Worm (Caenorhabditis elegans) whole organism, L4 larva: Measurements from ENCODE around the gene C01G12.5.

Source experiments
- F49E8.2 ChIP-seq: sonication (generic microtip); optimal IDR thresholded peaks from 2 replicates; lab custom pipeline; 2016; ENCODE audit warnings: missing compliant biosample characterization, mild to moderate bottlenecking, missing genetic modification characterization, borderline replicate concordance
- R02D3.7 ChIP-seq: fragments of 150-350 bp; sonication (generic microtip); optimal IDR thresholded peaks from 3 replicates; lab custom pipeline; 2014; ENCODE audit warnings: missing biosample characterization, missing genetic modification characterization
- Y5F2A.4 ChIP-seq: fragments of 200-800 bp; sonication (Bioruptor generic); optimal IDR thresholded peaks from 2 replicates; lab custom pipeline; 2018; ENCODE audit warnings: mild to moderate bottlenecking, missing genetic modification characterization, missing compliant biosample characterization
- Y75B8A.6 ChIP-seq: fragments of 200-800 bp; sonication (Bioruptor generic); IDR thresholded peaks from 2 replicates; pipeline ENCODE4 v1.3.6; 2022; ENCODE audit warnings: missing genetic modification reagents, missing genetic modification characterization, missing compliant biosample characterization
- ZK337.2 ChIP-seq: fragments of 200-800 bp; sonication (Bioruptor generic); IDR thresholded peaks from 2 replicates; pipeline ENCODE4 v1.3.6; 2022; ENCODE audit warnings: missing genetic modification reagents, missing genetic modification characterization, missing compliant biosample characterization
- ZK546.5 ChIP-seq, 2 experiments: sonication (generic microtip); optimal IDR thresholded peaks; 2 replicates each; lab custom pipeline; 2017; ENCODE audit warnings: missing biosample characterization in 2 of 2, missing genetic modification characterization in 2 of 2
- aha-1 ChIP-seq: fragments of 150-350 bp; peaks from one replicate; lab custom pipeline; 2014; ENCODE audit warnings: missing biosample characterization, missing genetic modification characterization
- ama-1 ChIP-seq: fragments of 150-350 bp; optimal IDR thresholded peaks from 2 replicates; lab custom pipeline; 2014; ENCODE audit warnings: inconsistent platforms, mixed read lengths
- attf-4 ChIP-seq: sonication (generic microtip); optimal IDR thresholded peaks from 3 replicates; lab custom pipeline; 2017; ENCODE audit warnings: missing biosample characterization, missing genetic modification characterization
- ceh-44 ChIP-seq: fragments of 200-800 bp; sonication (Bioruptor generic); IDR thresholded peaks from 2 replicates; pipeline ENCODE4 v1.3.6; 2022; ENCODE audit warnings: missing genetic modification reagents, missing genetic modification characterization, missing compliant biosample characterization
- ceh-82 ChIP-seq: sonication (generic microtip); optimal IDR thresholded peaks from 2 replicates; lab custom pipeline; 2017; ENCODE audit warnings: missing biosample characterization, missing genetic modification characterization
- ces-1 ChIP-seq: fragments of 150-350 bp; sonication (generic microtip); optimal IDR thresholded peaks from 4 replicates; lab custom pipeline; 2014; ENCODE audit warnings: missing biosample characterization, missing genetic modification reagents, missing genetic modification characterization
- cey-2 ChIP-seq: sonication (generic microtip); optimal IDR thresholded peaks from 3 replicates; lab custom pipeline; 2017; ENCODE audit warnings: missing genetic modification characterization, mild to moderate bottlenecking, missing compliant biosample characterization, antibody characterized with exemption, borderline replicate concordance; ENCODE audit not compliant: insufficient read depth
- ctbp-1 ChIP-seq: fragments of 200-800 bp; sonication (Bioruptor generic); IDR thresholded peaks from 2 replicates; pipeline ENCODE4 v1.3.6; 2022; ENCODE audit warnings: missing genetic modification reagents, missing genetic modification characterization, missing compliant biosample characterization
- daf-16 ChIP-seq, 3 experiments: sonication (generic microtip); optimal IDR thresholded peaks; 2 replicates each; lab custom pipeline; 2016 to 2017; ENCODE audit warnings: missing genetic modification characterization in 3 of 3, missing genetic modification reagents in 3 of 3, mild to moderate bottlenecking in 2 of 3, missing compliant biosample characterization in 2 of 3, missing biosample characterization in 1 of 3, moderate library complexity in 1 of 3
- dmd-6 ChIP-seq: fragments of 200-800 bp; sonication (Bioruptor generic); IDR thresholded peaks from 2 replicates; pipeline ENCODE4 v1.3.6; 2022; ENCODE audit warnings: missing genetic modification reagents, missing genetic modification characterization, missing compliant biosample characterization
- dmd-9 ChIP-seq: fragments of 200-800 bp; sonication (Bioruptor generic); IDR thresholded peaks from 2 replicates; pipeline ENCODE4 v1.3.6; 2022; ENCODE audit warnings: missing genetic modification reagents, missing genetic modification characterization, missing compliant biosample characterization
- dpl-1 ChIP-seq: fragments of 150-350 bp; optimal IDR thresholded peaks from 2 replicates; lab custom pipeline; 2014; ENCODE audit warnings: missing biosample characterization, missing genetic modification reagents, missing genetic modification characterization
- duxl-1 ChIP-seq: sonication (generic microtip); optimal IDR thresholded peaks from 2 replicates; lab custom pipeline; 2016; ENCODE audit warnings: mild to moderate bottlenecking, missing genetic modification characterization, moderate library complexity, missing compliant biosample characterization; ENCODE audit not compliant: poor library complexity
- egl-43 ChIP-seq: fragments of 200-800 bp; sonication (Bioruptor generic); IDR thresholded peaks from 2 replicates; pipeline ENCODE4 v1.3.6; 2022; ENCODE audit warnings: missing genetic modification reagents, missing genetic modification characterization, missing compliant biosample characterization
- lin-39 ChIP-seq: fragments of 150-350 bp; optimal IDR thresholded peaks from 2 replicates; lab custom pipeline; 2014; ENCODE audit warnings: missing biosample characterization, missing genetic modification reagents, missing genetic modification characterization
- lir-3 ChIP-seq: sonication (generic microtip); optimal IDR thresholded peaks from 2 replicates; lab custom pipeline; 2016; ENCODE audit warnings: mild to moderate bottlenecking, missing genetic modification characterization, missing compliant biosample characterization
- madf-9 ChIP-seq: fragments of 200-800 bp; sonication (Bioruptor generic); conservative IDR thresholded peaks from 2 replicates; pipeline ENCODE4 v1.3.6; 2022; ENCODE audit warnings: missing genetic modification reagents, missing genetic modification characterization, missing compliant biosample characterization
- mdt-29 ChIP-seq: fragments of 200-800 bp; sonication (Bioruptor generic); IDR thresholded peaks from 2 replicates; pipeline ENCODE4 v1.3.6; 2022; ENCODE audit warnings: missing genetic modification reagents, missing genetic modification characterization, missing compliant biosample characterization
- mes-2 ChIP-seq: sonication (generic microtip); optimal IDR thresholded peaks from 2 replicates; lab custom pipeline; 2016; ENCODE audit warnings: missing genotype, mild to moderate bottlenecking, missing genetic modification characterization, missing compliant biosample characterization; ENCODE audit not compliant: poor library complexity, severe bottlenecking
- mxl-2 ChIP-seq: fragments of 200-800 bp; sonication (Bioruptor generic); conservative IDR thresholded peaks from 2 replicates; pipeline ENCODE4 v1.3.6; 2022; ENCODE audit warnings: missing genetic modification reagents, missing genetic modification characterization, missing compliant biosample characterization
- nhr-111 ChIP-seq: fragments of 200-800 bp; sonication (Bioruptor generic); optimal IDR thresholded peaks from 2 replicates; lab custom pipeline; 2018; ENCODE audit warnings: mild to moderate bottlenecking, missing genetic modification characterization, missing compliant biosample characterization
- nhr-237 ChIP-seq: sonication (generic microtip); optimal IDR thresholded peaks from 2 replicates; lab custom pipeline; 2017; ENCODE audit warnings: missing biosample characterization, missing genetic modification characterization
- nhr-28 ChIP-seq: fragments of 150-350 bp; optimal IDR thresholded peaks from 2 replicates; lab custom pipeline; 2014; ENCODE audit warnings: missing biosample characterization, missing genetic modification characterization
- nhr-42 ChIP-seq: fragments of 200-800 bp; sonication (Bioruptor generic); IDR thresholded peaks from 2 replicates; pipeline ENCODE4 v1.3.6; 2022; ENCODE audit warnings: missing genetic modification characterization, missing compliant biosample characterization
- nhr-48 ChIP-seq: sonication (generic microtip); optimal IDR thresholded peaks from 2 replicates; lab custom pipeline; 2016; ENCODE audit warnings: mild to moderate bottlenecking, missing genetic modification characterization, missing compliant biosample characterization
- nhr-77 ChIP-seq: fragments of 150-350 bp; optimal IDR thresholded peaks from 2 replicates; lab custom pipeline; 2014; ENCODE audit warnings: missing biosample characterization, missing genetic modification characterization
- php-3 ChIP-seq: fragments of 200-800 bp; sonication (Bioruptor generic); IDR thresholded peaks from 2 replicates; pipeline ENCODE4 v1.3.6; 2022; ENCODE audit warnings: missing genetic modification reagents, missing genetic modification characterization, missing compliant biosample characterization
- pqm-1 ChIP-seq: sonication (generic microtip); optimal IDR thresholded peaks from 2 replicates; lab custom pipeline; 2017; ENCODE audit warnings: missing biosample characterization, missing genetic modification characterization
- rbr-2 ChIP-seq: sonication (generic microtip); optimal IDR thresholded peaks from 2 replicates; lab custom pipeline; 2016; ENCODE audit warnings: missing genotype, missing genetic modification characterization, missing compliant biosample characterization
- sdz-12 ChIP-seq: fragments of 200-800 bp; sonication (Bioruptor generic); optimal IDR thresholded peaks from 2 replicates; lab custom pipeline; 2018; ENCODE audit warnings: mild to moderate bottlenecking, missing genetic modification characterization, missing compliant biosample characterization
- skn-1 ChIP-seq: fragments of 150-350 bp; optimal IDR thresholded peaks from 2 replicates; lab custom pipeline; 2014; ENCODE audit warnings: missing biosample characterization, missing genetic modification characterization
- snpc-1.2 ChIP-seq: fragments of 200-800 bp; sonication (Bioruptor generic); IDR thresholded peaks from 2 replicates; pipeline ENCODE4 v1.3.6; 2022; ENCODE audit warnings: missing genetic modification reagents, missing genetic modification characterization, missing compliant biosample characterization
- spr-1 ChIP-seq: sonication (generic microtip); optimal IDR thresholded peaks from 2 replicates; lab custom pipeline; 2016; ENCODE audit warnings: mild to moderate bottlenecking, missing genetic modification characterization, missing compliant biosample characterization
- spr-3 ChIP-seq: fragments of 200-800 bp; sonication (Bioruptor generic); optimal IDR thresholded peaks from 2 replicates; lab custom pipeline; 2018; ENCODE audit warnings: mild to moderate bottlenecking, missing genetic modification characterization, missing compliant biosample characterization
- tag-97 ChIP-seq: fragments of 200-800 bp; sonication (Bioruptor generic); IDR thresholded peaks from 2 replicates; pipeline ENCODE4 v1.3.6; 2022; ENCODE audit warnings: missing genetic modification characterization, missing compliant biosample characterization
- unc-62 ChIP-seq, 3 experiments: fragments of 150-350 bp in 1 of 3; sonication (generic microtip); optimal IDR thresholded peaks in 2 of 3; peaks in 1 of 3; 1 replicate in 1 of 3; 2 replicates in 2 of 3; lab custom pipeline; 2014 to 2017; ENCODE audit warnings: missing biosample characterization in 3 of 3, missing genetic modification characterization in 3 of 3, missing genetic modification reagents in 3 of 3, missing genotype in 1 of 3
- zip-11 ChIP-seq: fragments of 200-800 bp; sonication (Bioruptor generic); IDR thresholded peaks from 2 replicates; pipeline ENCODE4 v1.3.6; 2022; ENCODE audit warnings: missing genetic modification characterization, missing compliant biosample characterization
- zip-2 ChIP-seq: fragments of 150-350 bp; optimal IDR thresholded peaks from 2 replicates; lab custom pipeline; 2014; ENCODE audit warnings: missing biosample characterization, missing genetic modification characterization

C01G12.5 gene

DNA sequence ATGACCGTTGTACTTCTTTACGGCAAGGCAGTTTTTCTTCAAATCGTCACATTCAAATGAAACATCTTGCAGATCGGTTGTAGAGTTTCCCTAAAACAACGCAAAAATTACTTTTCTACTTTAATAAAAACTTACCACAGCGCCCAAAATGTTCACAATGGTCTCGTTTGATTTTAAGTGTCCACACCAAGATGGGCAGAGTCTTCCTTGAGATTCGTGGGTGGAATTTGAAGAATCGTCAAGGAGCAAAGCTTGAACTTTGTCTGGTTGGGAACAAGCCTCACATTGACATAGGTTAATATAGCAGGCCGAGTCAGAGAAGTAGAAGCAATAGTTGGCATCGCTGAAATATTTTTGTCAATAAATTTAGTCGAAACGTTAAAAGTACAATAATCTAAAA lies 17.7 kb upstream of the C01G12.5 start:
- TF ChIP-seq duxl-1 (peak; percentile 33), aha-1 (tag; lab: Kevin White, UChicago) (peak; percentile 97), R02D3.7 (tag; lab: Kevin White, UChicago) (no peak), daf-16 (GFP tag; optimal IDR thresholded peaks at IDR 0.05; lab: Kevin White, UChicago) (no peak), daf-16 (tag; optimal IDR thresholded peaks at IDR 0.05; lab: Kevin White, UChicago) (no peak), unc-62 (GFP tag; optimal IDR thresholded peaks at IDR 0.05 in 1 of 2; lab: Kevin White, UChicago) (peak in 1 of 2 experiments; percentile 47), unc-62 (tag; optimal IDR thresholded peaks at IDR 0.05; lab: Kevin White, UChicago) (no peak), pqm-1 (tag; lab: Kevin White, UChicago) (no peak), egl-43 (GFP tag; lab: Robert Waterston, UW) (no peak), mes-2 (peak; percentile 7), spr-3 (no peak), sdz-12 (GFP tag; lab: Kevin White, UChicago) (peak; percentile 44), ceh-44 (GFP tag; lab: Robert Waterston, UW) (no peak), Y75B8A.6 (no peak), ZK546.5 (tag; optimal IDR thresholded peaks at IDR 0.05; lab: Kevin White, UChicago) (no peak), zip-2 (tag; lab: Kevin White, UChicago) (no peak), Y5F2A.4 (GFP tag; lab: Kevin White, UChicago) (peak; percentile 10), rbr-2 (tag; lab: Kevin White, UChicago) (no peak), madf-9 (GFP tag; lab: Robert Waterston, UW) (0 out of 2 replicates have a peak, but pooled peaks have one; percentile 31), dpl-1 (GFP tag; lab: Kevin White, UChicago) (no peak), cey-2 (tag; lab: Kevin White, UChicago) (no peak), lir-3 (tag; lab: Kevin White, UChicago) (no peak), zip-11 (GFP tag; lab: Robert Waterston, UW) (no peak), nhr-77 (tag; lab: Kevin White, UChicago) (no peak)

DNA sequence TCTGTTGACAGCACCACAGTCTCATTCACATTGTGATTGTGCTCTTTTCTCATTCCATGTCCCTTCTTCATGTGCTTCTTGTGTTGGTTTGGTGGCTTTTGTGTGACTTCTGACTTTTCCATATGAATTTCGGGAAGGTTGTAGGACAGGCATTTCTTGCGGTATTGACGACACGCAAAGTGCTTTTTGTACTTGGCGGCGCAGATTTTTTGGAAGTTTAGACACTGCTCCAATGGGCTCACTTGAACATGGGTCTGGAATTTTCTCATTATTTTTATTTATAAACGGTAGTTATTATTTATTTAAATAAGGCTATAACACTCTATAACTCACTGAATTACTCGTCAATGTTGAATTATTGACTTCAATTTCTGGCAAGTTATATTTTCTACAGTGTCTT lies 17.0 kb upstream of the C01G12.5 start:
- peak; percentile 35; the same call in 1 of the 2 replicates for TF ChIP-seq dmd-6 (GFP tag; lab: Robert Waterston, UW)
- TF ChIP-seq ces-1 (GFP tag; lab: Kevin White, UChicago) = no peak
- peak; percentile 52; the same call in 1 of the 2 replicates for TF ChIP-seq php-3 (GFP tag; lab: Robert Waterston, UW)
- 0 out of 2 replicates have a peak, but pooled peaks have one; percentile 4 for TF ChIP-seq nhr-42
- TF ChIP-seq mxl-2 (GFP tag; lab: Robert Waterston, UW) = 0 out of 2 replicates have a peak, but pooled peaks have one; percentile 36
- 0 out of 2 replicates have a peak, but pooled peaks have one; percentile 9 for TF ChIP-seq snpc-1.2 (GFP tag; lab: Robert Waterston, UW)
- TF ChIP-seq daf-16 (GFP tag; optimal IDR thresholded peaks at IDR 0.05; lab: Kevin White, UChicago) = no peak
- TF ChIP-seq daf-16 (tag; optimal IDR thresholded peaks at IDR 0.05; lab: Kevin White, UChicago) = peak; percentile 50
- TF ChIP-seq dmd-9 = no peak
- TF ChIP-seq attf-4 = no peak
- no peak for TF ChIP-seq nhr-48 (tag; lab: Kevin White, UChicago)
- TF ChIP-seq Y75B8A.6 = 0 out of 2 replicates have a peak, but pooled peaks have one; percentile 39
- peak; percentile 59 for TF ChIP-seq ama-1 (lab: Kevin White, UChicago)

DNA sequence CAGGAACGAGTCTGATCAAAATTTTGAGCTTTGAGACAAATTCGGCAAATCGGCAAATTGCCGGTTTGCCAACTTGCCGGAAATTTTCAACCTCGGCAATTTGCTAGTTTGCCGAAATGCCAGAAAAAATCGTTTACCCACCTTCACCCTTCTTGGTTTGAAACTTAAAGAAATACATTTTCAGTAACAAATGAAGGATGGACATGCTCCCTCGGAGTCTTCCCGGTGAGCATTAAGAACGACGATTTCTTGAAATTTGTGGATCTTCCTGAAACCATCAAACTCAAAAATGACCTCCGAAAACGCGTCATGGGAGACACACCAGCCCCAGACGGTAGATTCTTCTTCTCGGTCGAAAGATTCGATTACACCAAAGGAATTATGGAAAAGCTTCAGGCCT lies 15.4 kb upstream of the C01G12.5 start:
- TF ChIP-seq nhr-28 (tag; lab: Kevin White, UChicago) = no peak
- TF ChIP-seq daf-16 (GFP tag; optimal IDR thresholded peaks at IDR 0.05; lab: Kevin White, UChicago) = no peak
- no peak for TF ChIP-seq daf-16 (tag; optimal IDR thresholded peaks at IDR 0.05; lab: Kevin White, UChicago)
- TF ChIP-seq aha-1 (tag; lab: Kevin White, UChicago) = peak; percentile 96
- 0 out of 2 replicates have a peak, but pooled peaks have one; percentile 27 for TF ChIP-seq php-3 (GFP tag; lab: Robert Waterston, UW)
- TF ChIP-seq ama-1 (lab: Kevin White, UChicago) = peak; percentile 34

DNA sequence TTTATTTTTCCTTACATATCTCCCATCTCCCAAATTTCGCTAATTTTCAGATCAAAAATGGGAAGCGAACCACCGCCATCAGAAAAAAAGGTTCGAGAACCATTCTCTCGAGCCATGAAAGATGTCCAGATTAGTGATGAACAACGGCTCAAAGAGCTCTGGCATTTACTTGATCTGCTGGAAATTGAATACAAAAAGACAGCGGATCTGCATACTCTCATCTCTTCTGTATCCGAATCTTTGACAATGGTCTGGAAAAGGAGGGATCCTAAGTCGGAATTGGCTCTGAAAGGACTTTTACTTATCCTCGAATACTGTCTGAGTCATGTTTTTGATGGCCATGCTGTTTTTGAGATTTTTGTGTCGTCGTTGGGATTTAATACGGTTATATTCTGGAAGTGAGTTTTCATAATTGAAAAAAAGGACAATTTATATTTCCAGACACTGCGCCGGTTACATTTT lies 13.6 kb upstream of the C01G12.5 start, which contains the start of gene tps-2:
Gene tps-2, plus strand, starts transcription at position 51 of the 462 bp plus-strand sequence.
- TF ChIP-seq ZK337.2 = no peak
- TF ChIP-seq F49E8.2 (tag; lab: Kevin White, UChicago) = no peak
- TF ChIP-seq lin-39 (tag; lab: Kevin White, UChicago) = no peak
- no peak for TF ChIP-seq skn-1 (tag; lab: Kevin White, UChicago)
- no peak for TF ChIP-seq nhr-111 (GFP tag; lab: Kevin White, UChicago)
- TF ChIP-seq dmd-6 (GFP tag; lab: Robert Waterston, UW) = no peak
- no peak for TF ChIP-seq spr-3
- no peak for TF ChIP-seq nhr-237 (tag; lab: Kevin White, UChicago)
- TF ChIP-seq ceh-82 = no peak
- no peak for TF ChIP-seq tag-97 (GFP tag; lab: Robert Waterston, UW)
- TF ChIP-seq ctbp-1 (GFP tag; lab: Robert Waterston, UW) = peak; percentile 29; the same call in 1 of the 2 replicates
- TF ChIP-seq spr-1 (tag; lab: Kevin White, UChicago) = no peak
- TF ChIP-seq mdt-29 (GFP tag; lab: Robert Waterston, UW) = no peak; the same call in 1 of the 2 replicates
- no peak for TF ChIP-seq pqm-1 (tag; lab: Kevin White, UChicago)
